Worm (Caenorhabditis elegans) whole organism, L4 larva: Measurements from ENCODE around the gene him-10.

Experiments
- D1046.2 ChIP-seq: fragments of 200-800 bp; sonication (Bioruptor generic); IDR thresholded peaks from 2 replicates; pipeline ENCODE4 v1.3.6; 2022; ENCODE audit warnings: missing genetic modification characterization, missing compliant biosample characterization
- mep-1 ChIP-seq: fragments of 150-350 bp; sonication (generic microtip); optimal IDR thresholded peaks from 3 replicates; lab custom pipeline; 2014; ENCODE audit warnings: missing biosample characterization, missing genetic modification characterization
- nhr-48 ChIP-seq: sonication (generic microtip); optimal IDR thresholded peaks from 2 replicates; lab custom pipeline; 2016; ENCODE audit warnings: mild to moderate bottlenecking, missing genetic modification characterization, missing compliant biosample characterization
- ztf-11 ChIP-seq: fragments of 150-350 bp; optimal IDR thresholded peaks from 2 replicates; lab custom pipeline; 2014; ENCODE audit warnings: missing biosample characterization, missing genetic modification characterization

DNA sequence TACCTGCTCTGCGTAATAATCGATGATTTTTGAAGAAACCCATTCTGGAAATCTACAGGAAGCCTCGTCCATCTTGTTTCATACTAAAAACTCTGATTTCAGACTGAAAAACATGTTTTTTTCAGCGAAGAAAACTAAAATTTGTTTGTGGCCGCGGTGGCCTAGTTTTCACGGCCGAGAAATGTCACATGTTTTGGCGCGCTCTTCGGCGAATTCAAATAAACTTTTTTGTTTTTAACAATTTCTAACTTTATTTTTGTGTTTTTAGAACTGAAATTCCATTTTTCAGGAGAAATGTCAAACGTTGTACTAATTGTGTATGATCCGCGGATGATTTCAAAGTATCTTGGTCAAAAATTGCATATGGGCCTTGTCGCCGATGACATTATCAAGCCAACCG is at the start of gene him-10, which contains the start of gene polq-1:
- no peak for TF ChIP-seq D1046.2 (GFP tag; lab: Robert Waterston, UW)
- no peak for TF ChIP-seq mep-1 (tag; lab: Kevin White, UChicago)
- no peak for TF ChIP-seq ztf-11 (tag; lab: Kevin White, UChicago)
- TF ChIP-seq nhr-48 (tag; lab: Kevin White, UChicago), result no peak
